Fruit fly (Drosophila melanogaster) whole organism, wandering third instar larva: ENCODE measurements around the gene plx.

ENCODE experiments used
- Dfd ChIP-seq: fragments of >200 bp; optimal IDR thresholded peaks from 2 replicates; lab custom pipeline; 2017; ENCODE audit warnings: missing biosample characterization, missing genetic modification characterization
- Hnf4 ChIP-seq: fragments of 200-800 bp; sonication (Bioruptor generic); optimal IDR thresholded peaks from 2 replicates; lab custom pipeline; 2016; ENCODE audit warnings: missing biosample characterization, mild to moderate bottlenecking, missing genetic modification characterization
- Myc ChIP-seq: fragments of >200 bp; optimal IDR thresholded peaks from 2 replicates; lab custom pipeline; 2017
- dl ChIP-seq, 2 experiments: fragments of 175-275, 200-275 bp in 1 of 2; fragments of 200-275 bp in 1 of 2; sonication (Bioruptor generic); optimal IDR thresholded peaks; lab custom pipeline; 2018; ENCODE audit warnings: mild to moderate bottlenecking in 2 of 2, missing biosample characterization in 2 of 2, missing genetic modification characterization in 2 of 2, moderate library complexity in 2 of 2; ENCODE audit not compliant: partially characterized antibody in 2 of 2, insufficient read depth in 1 of 2
- dsf ChIP-seq: sonication (Bioruptor generic); optimal IDR thresholded peaks from 2 replicates; lab custom pipeline; 2016; ENCODE audit warnings: missing biosample characterization, missing genetic modification characterization, borderline replicate concordance
- fru ChIP-seq: fragments of 200-800 bp; sonication (Bioruptor generic); optimal IDR thresholded peaks from 3 replicates; lab custom pipeline; 2016; ENCODE audit warnings: missing biosample characterization, mild to moderate bottlenecking, missing genetic modification characterization
- h ChIP-seq: fragments of 200-800 bp; sonication (Bioruptor generic); optimal IDR thresholded peaks from 3 replicates; lab custom pipeline; 2016; ENCODE audit warnings: missing biosample characterization, mild to moderate bottlenecking, missing genetic modification characterization
- lola ChIP-seq: fragments of >200 bp; optimal IDR thresholded peaks from 2 replicates; lab custom pipeline; 2017; ENCODE audit warnings: missing biosample characterization, missing genetic modification characterization
- tai ChIP-seq: sonication (Bioruptor generic); optimal IDR thresholded peaks from 2 replicates; lab custom pipeline; 2016; ENCODE audit warnings: missing biosample characterization, missing genetic modification characterization

DNA sequence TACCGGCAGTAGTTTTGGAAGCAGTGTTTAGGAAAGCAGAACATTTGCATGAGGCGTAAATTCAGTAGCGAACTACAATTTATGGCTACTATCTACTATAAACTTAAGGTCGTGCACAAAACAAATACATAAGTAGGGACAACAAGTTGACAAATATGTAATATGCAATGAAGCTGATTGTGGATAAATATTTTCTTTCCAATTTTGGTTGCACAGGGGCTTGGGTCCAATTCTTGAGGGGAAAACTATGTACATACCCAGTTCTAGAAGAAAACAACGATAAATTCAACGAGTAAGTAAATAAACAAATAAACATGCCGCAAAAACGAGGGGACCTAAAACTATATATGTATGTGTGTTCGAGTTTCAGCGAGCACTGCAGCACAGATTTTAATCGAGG is 75.3 kb downstream of the plx start:
- no peak for TF ChIP-seq Myc (lab: Kevin White, UChicago)
- no peak for TF ChIP-seq Dfd (GFP tag; lab: Kevin White, UChicago)
- no peak for TF ChIP-seq tai
- TF ChIP-seq Hnf4 (GFP tag; lab: Kevin White, UChicago), result no peak
- TF ChIP-seq dsf (GFP tag; lab: Kevin White, UChicago), result no peak
- TF ChIP-seq dl (GFP tag; optimal IDR thresholded peaks at IDR 0.05; lab: Kevin White, UChicago; ENCODE audit: insufficient read depth in 1 of 2, partially characterized antibody in 2 of 2), result no peak
- no peak for TF ChIP-seq lola (GFP tag; lab: Kevin White, UChicago)
- no peak for TF ChIP-seq h (GFP tag; lab: Kevin White, UChicago)
- TF ChIP-seq fru (GFP tag; lab: Kevin White, UChicago), result no peak
